Fruit fly (Drosophila melanogaster): ENCODE data around the gene CG7024.

The CG7024 gene

DNA sequence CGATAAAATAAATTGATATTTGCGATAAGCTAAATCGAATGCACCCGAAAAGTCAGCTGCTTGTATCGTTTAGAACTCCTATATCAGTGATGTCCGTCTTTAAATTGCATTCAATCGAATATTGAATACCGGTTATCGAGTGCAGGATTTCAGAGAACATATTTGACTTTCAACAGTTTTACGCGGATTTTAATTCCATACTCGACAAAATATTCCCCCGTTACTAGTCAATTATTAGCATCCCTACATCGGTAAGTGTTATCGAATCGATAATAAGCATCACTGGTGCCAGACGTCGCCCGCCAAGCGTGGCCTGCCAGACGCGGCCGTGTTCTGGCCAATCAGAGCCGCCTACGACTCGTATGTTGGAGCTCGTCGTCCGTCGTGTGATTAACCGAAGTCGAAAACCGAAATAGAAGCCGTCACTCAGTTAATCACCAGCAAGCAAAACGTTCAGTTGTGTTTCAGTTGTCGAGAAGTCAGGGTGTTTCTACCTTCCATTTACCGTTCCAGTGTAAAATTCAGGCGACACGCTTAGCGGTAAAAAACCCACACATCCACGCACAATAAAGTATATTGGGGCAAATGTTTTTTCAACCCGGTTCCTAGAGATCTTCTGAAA is 17.2 kb upstream of the CG7024 start, which contains the start of gene ctp (continued):
- TF ChIP-seq CG14860 (GFP tag; IDR thresholded peaks at IDR 0.05; ENCODE audit: partially characterized antibody): peak; percentile 71
- TF ChIP-seq CTCF (GFP tag; optimal IDR thresholded peaks at IDR 0.05): no peak
- TF ChIP-seq CG11085 (GFP tag; IDR thresholded peaks at IDR 0.05): no peak
- peak; percentile 8 for TF ChIP-seq fd3F (GFP tag; optimal IDR thresholded peaks at IDR 0.05)
- TF ChIP-seq gfzf (GFP tag; optimal IDR thresholded peaks at IDR 0.05): peak; percentile 33
- no peak; the same call in none of the 2 replicates for TF ChIP-seq vvl (GFP tag; IDR thresholded peaks at IDR 0.05)
- TF ChIP-seq E2f1 (GFP tag; IDR thresholded peaks at IDR 0.05): no peak
- TF ChIP-seq PHDP (tag; optimal IDR thresholded peaks at IDR 0.05): peak; percentile 44
- no peak for TF ChIP-seq Bdp1 (GFP tag; optimal IDR thresholded peaks at IDR 0.05)
- peak; percentile 56 for TF ChIP-seq B-H2 (GFP tag; optimal IDR thresholded peaks at IDR 0.05)
- TF ChIP-seq Ada2b (GFP tag; IDR thresholded peaks at IDR 0.05): no peak
- TF ChIP-seq crc (GFP tag; optimal IDR thresholded peaks at IDR 0.05): no peak
- peak; percentile 97 for TF ChIP-seq Jarid2 (GFP tag; optimal IDR thresholded peaks at IDR 0.05)
- peak; percentile 98 for TF ChIP-seq Nf-YB (GFP tag; optimal IDR thresholded peaks at IDR 0.05)
- TF ChIP-seq twi (tag; optimal IDR thresholded peaks at IDR 0.05): peak; percentile 21
- TF ChIP-seq sima (GFP tag; optimal IDR thresholded peaks at IDR 0.05): no peak
- TF ChIP-seq CG3726 (GFP tag; IDR thresholded peaks at IDR 0.05): no peak
- peak; percentile 28; the same call in 1 of the 2 replicates for TF ChIP-seq CG9215 (GFP tag; IDR thresholded peaks at IDR 0.05)
- no peak for TF ChIP-seq gsb-n (tag; optimal IDR thresholded peaks at IDR 0.05)
- TF ChIP-seq lola (GFP tag; optimal IDR thresholded peaks at IDR 0.05): no peak
- TF ChIP-seq CG42726 (GFP tag; IDR thresholded peaks at IDR 0.05; ENCODE audit: partially characterized antibody): peak; percentile 64; the same call in 1 of the 2 replicates
- TF ChIP-seq shn (GFP tag; optimal IDR thresholded peaks at IDR 0.05): peak; percentile 52
- no peak for TF ChIP-seq ham (GFP tag; IDR thresholded peaks at IDR 0.05)
- TF ChIP-seq Dp (GFP tag; optimal IDR thresholded peaks at IDR 0.05): peak; percentile 11
- 0 out of 3 replicates have a peak, but pooled peaks have one; percentile 38 for TF ChIP-seq so (GFP tag; IDR thresholded peaks at IDR 0.05)
- no peak for TF ChIP-seq slou (GFP tag; optimal IDR thresholded peaks at IDR 0.05)
- no peak for TF ChIP-seq Neu2 (GFP tag; optimal IDR thresholded peaks at IDR 0.05; ENCODE audit: borderline replicate concordance)
- no peak for TF ChIP-seq jing (GFP tag; optimal IDR thresholded peaks at IDR 0.05)
- TF ChIP-seq Nf-YA (GFP tag; IDR thresholded peaks at IDR 0.05): peak; percentile 88
- TF ChIP-seq trem (tag; optimal IDR thresholded peaks at IDR 0.05): peak; percentile 31
- TF ChIP-seq CG7839 (tag; optimal IDR thresholded peaks at IDR 0.05): peak; percentile 29
- no peak for TF ChIP-seq fd102C (GFP tag; optimal IDR thresholded peaks at IDR 0.05)
- no peak for TF ChIP-seq z (GFP tag; IDR thresholded peaks at IDR 0.05)
- TF ChIP-seq sob (GFP tag; IDR thresholded peaks at IDR 0.05): 0 out of 2 replicates have a peak, but pooled peaks have one; percentile 27
- peak; percentile 53 for TF ChIP-seq kni (GFP tag; optimal IDR thresholded peaks at IDR 0.05)
- no peak for TF ChIP-seq da (GFP tag; optimal IDR thresholded peaks at IDR 0.05)
- no peak for TF ChIP-seq gcm2 (GFP tag; optimal IDR thresholded peaks at IDR 0.05)
- TF ChIP-seq sqz (GFP tag; optimal IDR thresholded peaks at IDR 0.05): peak; percentile 70
- TF ChIP-seq hbn (GFP tag; IDR thresholded peaks at IDR 0.05; ENCODE audit: partially characterized antibody): peak; percentile 68
- no peak for TF ChIP-seq Ravus (GFP tag; IDR thresholded peaks at IDR 0.05)
- TF ChIP-seq CG10366 (GFP tag; IDR thresholded peaks at IDR 0.05): no peak
- TF ChIP-seq Oli (tag; optimal IDR thresholded peaks at IDR 0.05): peak; percentile 30
- peak; percentile 59 for TF ChIP-seq Meics (GFP tag; optimal IDR thresholded peaks at IDR 0.05)
- peak; percentile 3 for TF ChIP-seq CG30020 (tag; optimal IDR thresholded peaks at IDR 0.05)
- no peak for TF ChIP-seq CG3407 (GFP tag; optimal IDR thresholded peaks at IDR 0.05)
- peak; percentile 8 for TF ChIP-seq dm (GFP tag; optimal IDR thresholded peaks at IDR 0.05)
- TF ChIP-seq HmgD (GFP tag; optimal IDR thresholded peaks at IDR 0.05): peak; percentile 37
- peak; percentile 10 for TF ChIP-seq CG7928 (GFP tag; optimal IDR thresholded peaks at IDR 0.05)
- TF ChIP-seq Trl (optimal IDR thresholded peaks at IDR 0.05): no peak
- TF ChIP-seq Trl (GFP tag; optimal IDR thresholded peaks at IDR 0.05): peak; percentile 48
- TF ChIP-seq gsb (GFP tag; IDR thresholded peaks at IDR 0.05): no peak

All from whole organism, embryonic.